Fruit fly (Drosophila melanogaster) whole organism, wandering third instar larva: Measurements from ENCODE around the gene Dbx.

Experiments used
- CG32264 ChIP-seq: fragments of 200-800 bp; sonication (Bioruptor generic); optimal IDR thresholded peaks from 2 replicates; lab custom pipeline; 2016; ENCODE audit warnings: missing biosample characterization, missing genetic modification characterization
- Dif ChIP-seq: fragments of 200-275, 200-300 bp; sonication (Bioruptor generic); optimal IDR thresholded peaks from 2 replicates; lab custom pipeline; 2018; ENCODE audit warnings: missing biosample characterization, missing genetic modification characterization; ENCODE audit not compliant: partially characterized antibody
- Hnf4 ChIP-seq: fragments of 200-800 bp; sonication (Bioruptor generic); optimal IDR thresholded peaks from 2 replicates; lab custom pipeline; 2016; ENCODE audit warnings: missing biosample characterization, mild to moderate bottlenecking, missing genetic modification characterization
- Jra ChIP-seq: sonication (Bioruptor generic); optimal IDR thresholded peaks from 2 replicates; lab custom pipeline; 2016; ENCODE audit warnings: missing biosample characterization, missing genetic modification characterization
- Myc ChIP-seq: fragments of >200 bp; optimal IDR thresholded peaks from 2 replicates; lab custom pipeline; 2017
- N ChIP-seq: fragments of >200 bp; optimal IDR thresholded peaks from 2 replicates; lab custom pipeline; 2018; ENCODE audit warnings: missing biosample characterization, missing external identifiers, missing genetic modification characterization
- OdsH ChIP-seq: fragments of 200-800 bp; sonication (Bioruptor generic); optimal IDR thresholded peaks from 2 replicates; lab custom pipeline; 2016; ENCODE audit warnings: missing biosample characterization, mild to moderate bottlenecking, missing genetic modification characterization
- Rel ChIP-seq, 2 experiments: fragments of 200-800 bp; sonication (Bioruptor generic) in 1 of 2; optimal IDR thresholded peaks; 2 replicates in 1 of 2; 3 replicates in 1 of 2; lab custom pipeline; 2016 to 2019; ENCODE audit warnings: mild to moderate bottlenecking in 2 of 2, missing biosample characterization in 2 of 2, missing genetic modification characterization in 2 of 2, moderate library complexity in 1 of 2
- Sp1 ChIP-seq: fragments of 200-800 bp; sonication (Bioruptor generic); optimal IDR thresholded peaks from 3 replicates; lab custom pipeline; 2019; ENCODE audit warnings: missing biosample characterization, mild to moderate bottlenecking, missing genetic modification characterization, moderate library complexity
- brk ChIP-seq: fragments of 200-800 bp; sonication (Bioruptor generic); optimal IDR thresholded peaks from 2 replicates; lab custom pipeline; 2016; ENCODE audit warnings: missing biosample characterization, mild to moderate bottlenecking, missing genetic modification characterization
- ey ChIP-seq: fragments of 200-800 bp; sonication (Bioruptor generic); optimal IDR thresholded peaks from 2 replicates; lab custom pipeline; 2016; ENCODE audit warnings: missing biosample characterization, missing genetic modification characterization
- h ChIP-seq: fragments of 200-800 bp; sonication (Bioruptor generic); optimal IDR thresholded peaks from 3 replicates; lab custom pipeline; 2016; ENCODE audit warnings: missing biosample characterization, mild to moderate bottlenecking, missing genetic modification characterization
- pan ChIP-seq: fragments of >200 bp; optimal IDR thresholded peaks from 2 replicates; lab custom pipeline; 2017
- rgr ChIP-seq: fragments of 200-800 bp; sonication (Bioruptor generic); optimal IDR thresholded peaks from 3 replicates; lab custom pipeline; 2016; ENCODE audit warnings: missing biosample characterization, mild to moderate bottlenecking, missing genetic modification characterization
- tai ChIP-seq: sonication (Bioruptor generic); optimal IDR thresholded peaks from 2 replicates; lab custom pipeline; 2016; ENCODE audit warnings: missing biosample characterization, missing genetic modification characterization
- usp ChIP-seq: fragments of >200 bp; optimal IDR thresholded peaks from 2 replicates; lab custom pipeline; 2017; ENCODE audit warnings: missing biosample characterization, missing genetic modification characterization

The Dbx gene

dm6 chr3L:1969539-1970337 is 48.6 kb downstream of the Dbx start, which contains the start of gene CG1927:
Gene CG1927 (minus strand): TSS chr3L:1970079.
- TF ChIP-seq OdsH (GFP tag; lab: Kevin White, UChicago) (peak; percentile 3), ey (GFP tag; lab: Kevin White, UChicago) (no peak), Sp1 (GFP tag; lab: Kevin White, UChicago) (peak; percentile 21), Dif (GFP tag; lab: Kevin White, UChicago) (peak; percentile 30), tai (no peak), Jra (no peak), Rel (GFP tag; optimal IDR thresholded peaks at IDR 0.05; lab: Kevin White, UChicago) (no peak), Rel (tag; optimal IDR thresholded peaks at IDR 0.05; lab: Kevin White, UChicago) (peak; percentile 0), Hnf4 (peak; percentile 23), rgr (GFP tag; lab: Kevin White, UChicago) (peak; percentile 17)

dm6 chr3L:1971103-1971742 is 50.1 kb downstream of the Dbx start, which contains the start of the genes CG11815 and acs:
Gene CG11815 (minus strand): TSS chr3L:1971200.
Gene acs (plus strand): TSS chr3L:1971638.
- TF ChIP-seq brk (GFP tag; lab: Kevin White, UChicago): peak; percentile 60
- TF ChIP-seq CG32264 (GFP tag; lab: Kevin White, UChicago): no peak
- TF ChIP-seq Myc (lab: Kevin White, UChicago): peak; percentile 42
- no peak for TF ChIP-seq pan
- TF ChIP-seq h (GFP tag; lab: Kevin White, UChicago): peak; percentile 6
- TF ChIP-seq Sp1 (GFP tag; lab: Kevin White, UChicago): no peak
- TF ChIP-seq usp: no peak
- TF ChIP-seq, all 38 proteins: peak for 3

- TF ChIP-seq CG32264 (GFP tag; lab: Kevin White, UChicago) (no peak), N (GFP tag; lab: Kevin White, UChicago) (no peak), pan (no peak)
Measured at dm6 chr3L:1976760-1977159, 55.7 kb downstream of the Dbx start.
